Worm (Caenorhabditis elegans): ENCODE data around the gene cdh-4.
A peak's percentile ranks its signal among the peaks of the same experiment; 100 is the strongest.

DNA sequence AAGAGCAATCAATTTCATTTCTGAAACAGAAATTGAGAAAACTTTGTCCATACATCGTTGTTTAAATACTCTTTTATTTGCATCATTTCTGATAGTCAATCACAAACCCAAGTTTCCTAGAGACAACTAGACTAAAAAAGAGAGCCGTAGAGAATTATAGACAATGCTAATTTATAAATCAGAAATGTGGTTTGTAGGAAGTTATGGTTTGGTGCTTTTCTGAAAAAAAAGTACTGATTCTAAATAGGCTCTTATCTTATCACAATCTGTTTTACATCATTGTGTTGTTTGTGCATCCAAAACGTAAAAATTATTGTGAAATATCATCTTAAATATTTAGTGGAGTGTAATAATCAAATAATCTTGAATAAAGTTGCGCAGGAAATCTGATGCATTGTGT, 20.4 kb downstream of the cdh-4 start, which contains the start of gene ugt-62:
- TF ChIP-seq nhr-28 (tag; optimal IDR thresholded peaks at IDR 0.05) (peak; percentile 89), ama-1 (optimal IDR thresholded peaks at IDR 0.05) (no peak), dpl-1 (GFP tag; optimal IDR thresholded peaks at IDR 0.05) (no peak), daf-8 (GFP tag; IDR thresholded peaks at IDR 0.05) (no peak), sdz-12 (GFP tag; optimal IDR thresholded peaks at IDR 0.05) (no peak), snpc-4 (tag; optimal IDR thresholded peaks at IDR 0.05) (no peak), nhr-76 (tag; optimal IDR thresholded peaks at IDR 0.05) (no peak), unc-130 (GFP tag; optimal IDR thresholded peaks at IDR 0.05) (no peak), fos-1 (tag; optimal IDR thresholded peaks at IDR 0.05) (no peak), lin-13 (GFP tag; optimal IDR thresholded peaks at IDR 0.05) (no peak), zag-1 (tag; optimal IDR thresholded peaks at IDR 0.05) (no peak), ceh-44 (GFP tag; IDR thresholded peaks at IDR 0.05) (no peak)

Data from whole organism, L4 larva.